Worm (Caenorhabditis elegans) whole organism, L1 larva: Measurements from ENCODE around the gene F58B4.7.
A peak's percentile ranks its signal among the peaks of the same experiment; 100 is the strongest.

Experiments used
- C16A3.4 ChIP-seq: fragments of 150-350 bp; optimal IDR thresholded peaks from 2 replicates; lab custom pipeline; 2014; ENCODE audit warnings: missing biosample characterization, missing genetic modification characterization
- aha-1 ChIP-seq: fragments of 150-350 bp; optimal IDR thresholded peaks from 2 replicates; lab custom pipeline; 2014; ENCODE audit warnings: missing biosample characterization, missing genetic modification characterization
- aly-2 ChIP-seq: fragments of 150-350 bp; optimal IDR thresholded peaks from 2 replicates; lab custom pipeline; 2014; ENCODE audit warnings: missing biosample characterization, missing genetic modification characterization
- ceh-8 ChIP-seq: fragments of 200-800 bp; sonication (Bioruptor generic); optimal IDR thresholded peaks from 2 replicates; lab custom pipeline; 2018; ENCODE audit warnings: mild to moderate bottlenecking, missing genetic modification characterization, moderate library complexity, missing compliant biosample characterization
- ceh-82 ChIP-seq, 3 experiments: fragments of 150-350 bp in 1 of 3; sonication (generic microtip) in 2 of 3; optimal IDR thresholded peaks; 2 replicates each; lab custom pipeline; 2014 to 2017; ENCODE audit warnings: missing biosample characterization in 3 of 3, missing genetic modification characterization in 3 of 3
- ceh-88 ChIP-seq: fragments of 200-800 bp; sonication (Bioruptor generic); IDR thresholded peaks from 2 replicates; pipeline ENCODE4 v1.3.6; 2022; ENCODE audit warnings: missing genetic modification characterization, missing compliant biosample characterization
- ces-1 ChIP-seq: fragments of 150-350 bp; optimal IDR thresholded peaks from 2 replicates; lab custom pipeline; 2014; ENCODE audit warnings: missing biosample characterization, missing genetic modification reagents, missing genetic modification characterization
- dpl-1 ChIP-seq, 3 experiments: fragments of 150-350 bp in 2 of 3; sonication (generic microtip) in 1 of 3; optimal IDR thresholded peaks; 2 replicates each; lab custom pipeline; 2014 to 2017; ENCODE audit warnings: missing biosample characterization in 3 of 3, missing genetic modification characterization in 3 of 3, missing genetic modification reagents in 3 of 3
- efl-1 ChIP-seq, 4 experiments: fragments of 150-350 bp; optimal IDR thresholded peaks in 3 of 4; peaks in 1 of 4; 1 replicate in 1 of 4; 2 replicates in 3 of 4; lab custom pipeline; 2014; ENCODE audit warnings: missing biosample characterization in 2 of 4, missing genetic modification characterization in 2 of 4, missing genetic modification reagents in 2 of 4
- efl-3 ChIP-seq: fragments of 200-800 bp; sonication (Bioruptor generic); optimal IDR thresholded peaks from 2 replicates; lab custom pipeline; 2018; ENCODE audit warnings: mild to moderate bottlenecking, missing genetic modification characterization, missing compliant biosample characterization
- egl-13 ChIP-seq: sonication (generic microtip); optimal IDR thresholded peaks from 2 replicates; lab custom pipeline; 2016; ENCODE audit warnings: missing genotype, missing genetic modification reagents, missing genetic modification characterization, missing compliant biosample characterization
- elt-2 ChIP-seq: sonication (generic microtip); optimal IDR thresholded peaks from 2 replicates; lab custom pipeline; 2016; ENCODE audit warnings: missing genetic modification characterization, mild to moderate bottlenecking, inconsistent platforms, missing compliant biosample characterization, missing genetic modification reagents
- elt-3 ChIP-seq, 6 experiments: fragments of 150-350 bp in 1 of 6; sonication (generic microtip); optimal IDR thresholded peaks; 2 replicates each; lab custom pipeline; 2017 to 2018; ENCODE audit warnings: missing biosample characterization in 6 of 6, missing genetic modification characterization in 6 of 6, inconsistent platforms in 1 of 6
- fkh-10 ChIP-seq: sonication (generic microtip); optimal IDR thresholded peaks from 2 replicates; lab custom pipeline; 2017; ENCODE audit warnings: missing biosample characterization, missing genetic modification reagents, missing genetic modification characterization
- fkh-4 ChIP-seq: sonication (generic microtip); optimal IDR thresholded peaks from 2 replicates; lab custom pipeline; 2016; ENCODE audit warnings: missing compliant biosample characterization, missing genetic modification characterization, borderline replicate concordance
- hpl-2 ChIP-seq: fragments of 150-350 bp; optimal IDR thresholded peaks from 2 replicates; lab custom pipeline; 2014; ENCODE audit warnings: missing biosample characterization, missing genetic modification reagents, missing genetic modification characterization
- irx-1 ChIP-seq: sonication (generic microtip); optimal IDR thresholded peaks from 2 replicates; lab custom pipeline; 2016; ENCODE audit warnings: missing genetic modification characterization, missing compliant biosample characterization
- jun-1 ChIP-seq: fragments of 150-350 bp; optimal IDR thresholded peaks from 2 replicates; lab custom pipeline; 2014; ENCODE audit warnings: missing biosample characterization, missing genetic modification reagents, missing genetic modification characterization
- lin-13 ChIP-seq: fragments of 150-350 bp; optimal IDR thresholded peaks from 2 replicates; lab custom pipeline; 2014; ENCODE audit warnings: missing biosample characterization, missing genetic modification reagents, missing genetic modification characterization
- lin-14 ChIP-seq: fragments of 200-800 bp; sonication (Bioruptor generic); optimal IDR thresholded peaks from 2 replicates; lab custom pipeline; 2018; ENCODE audit warnings: mild to moderate bottlenecking, missing genetic modification characterization, moderate library complexity, missing compliant biosample characterization
- lin-35 ChIP-seq, 2 experiments: fragments of 150-350 bp; optimal IDR thresholded peaks; 2 replicates each; lab custom pipeline; 2014; ENCODE audit warnings: missing biosample characterization in 2 of 2, missing genetic modification characterization in 2 of 2, missing genetic modification reagents in 2 of 2
- lin-39 ChIP-seq: fragments of 150-350 bp; optimal IDR thresholded peaks from 2 replicates; lab custom pipeline; 2014; ENCODE audit warnings: missing biosample characterization, missing genetic modification reagents, missing genetic modification characterization
- mab-9 ChIP-seq: fragments of 200-800 bp; sonication (Bioruptor generic); IDR thresholded peaks from 2 replicates; pipeline ENCODE4 v1.3.6; 2022; ENCODE audit warnings: missing genetic modification reagents, missing genetic modification characterization, missing compliant biosample characterization
- mdl-1 ChIP-seq, 2 experiments: fragments of 150-350 bp; optimal IDR thresholded peaks; 2 replicates each; lab custom pipeline; 2014 to 2017; ENCODE audit warnings: missing biosample characterization in 2 of 2, missing genetic modification characterization in 2 of 2, inconsistent platforms in 1 of 2
- nhr-11 ChIP-seq: fragments of 150-350 bp; optimal IDR thresholded peaks from 2 replicates; lab custom pipeline; 2014; ENCODE audit warnings: missing biosample characterization, missing genetic modification characterization
- nhr-12 ChIP-seq: sonication (generic microtip); optimal IDR thresholded peaks from 2 replicates; lab custom pipeline; 2017; ENCODE audit warnings: missing biosample characterization, missing genetic modification characterization
- nhr-19 ChIP-seq: fragments of 200-800 bp; sonication (Bioruptor generic); conservative IDR thresholded peaks from 2 replicates; pipeline ENCODE4 v1.3.6; 2022; ENCODE audit warnings: missing genetic modification characterization, missing compliant biosample characterization
- nhr-20 ChIP-seq: sonication (generic microtip); optimal IDR thresholded peaks from 2 replicates; lab custom pipeline; 2016; ENCODE audit warnings: mild to moderate bottlenecking, missing genetic modification characterization, missing compliant biosample characterization
- nhr-237 ChIP-seq: fragments of 150-350 bp; optimal IDR thresholded peaks from 2 replicates; lab custom pipeline; 2014; ENCODE audit warnings: missing biosample characterization, missing genetic modification characterization
- nhr-47 ChIP-seq: sonication (generic microtip); optimal IDR thresholded peaks from 2 replicates; lab custom pipeline; 2016; ENCODE audit warnings: mild to moderate bottlenecking, missing genetic modification characterization, moderate library complexity, missing compliant biosample characterization
- nhr-71 ChIP-seq: sonication (generic microtip); optimal IDR thresholded peaks from 2 replicates; lab custom pipeline; 2016; ENCODE audit warnings: mild to moderate bottlenecking, missing genetic modification characterization, moderate library complexity, missing compliant biosample characterization
- nhr-76 ChIP-seq: sonication (generic microtip); optimal IDR thresholded peaks from 2 replicates; lab custom pipeline; 2017; ENCODE audit warnings: missing biosample characterization, missing genetic modification characterization
- nhr-84 ChIP-seq: sonication (generic microtip); optimal IDR thresholded peaks from 2 replicates; lab custom pipeline; 2017; ENCODE audit warnings: missing biosample characterization, missing genetic modification characterization
- nhr-85 ChIP-seq: sonication (generic microtip); peaks from one replicate; lab custom pipeline; 2016; ENCODE audit warnings: missing genetic modification characterization, inconsistent platforms, missing compliant biosample characterization
- nhr-90 ChIP-seq: sonication (generic microtip); optimal IDR thresholded peaks from 2 replicates; lab custom pipeline; 2016; ENCODE audit warnings: mild to moderate bottlenecking, missing genetic modification characterization, missing compliant biosample characterization; ENCODE audit not compliant: poor library complexity
- pag-3 ChIP-seq: sonication (generic microtip); optimal IDR thresholded peaks from 2 replicates; lab custom pipeline; 2017; ENCODE audit warnings: missing genetic modification characterization, mild to moderate bottlenecking, missing compliant biosample characterization, antibody characterized with exemption, borderline replicate concordance; ENCODE audit not compliant: insufficient read depth
- pqm-1 ChIP-seq: sonication (generic microtip); optimal IDR thresholded peaks from 3 replicates; lab custom pipeline; 2017; ENCODE audit warnings: missing biosample characterization, missing genetic modification characterization
- rnt-1 ChIP-seq: sonication (generic microtip); optimal IDR thresholded peaks from 2 replicates; lab custom pipeline; 2016; ENCODE audit warnings: mild to moderate bottlenecking, missing genetic modification characterization, moderate library complexity, missing compliant biosample characterization
- snu-23 ChIP-seq: sonication (generic microtip); optimal IDR thresholded peaks from 2 replicates; lab custom pipeline; 2016; ENCODE audit warnings: missing genetic modification characterization, missing compliant biosample characterization
- sox-4 ChIP-seq: sonication (generic microtip); optimal IDR thresholded peaks from 2 replicates; lab custom pipeline; 2016; ENCODE audit warnings: missing genetic modification characterization, missing compliant biosample characterization
- sptf-1 ChIP-seq: fragments of 150-350 bp; optimal IDR thresholded peaks from 2 replicates; lab custom pipeline; 2014; ENCODE audit warnings: missing biosample characterization, missing genetic modification characterization
- swsn-7 ChIP-seq: sonication (generic microtip); optimal IDR thresholded peaks from 2 replicates; lab custom pipeline; 2016; ENCODE audit warnings: missing genetic modification characterization, missing compliant biosample characterization
- tbx-2 ChIP-seq: sonication (generic microtip); optimal IDR thresholded peaks from 2 replicates; lab custom pipeline; 2016; ENCODE audit warnings: missing genetic modification characterization, missing compliant biosample characterization
- tlp-1 ChIP-seq: fragments of 150-350 bp; optimal IDR thresholded peaks from 2 replicates; lab custom pipeline; 2014; ENCODE audit warnings: missing biosample characterization, missing genetic modification characterization
- unc-30 ChIP-seq: sonication (generic microtip); optimal IDR thresholded peaks from 2 replicates; lab custom pipeline; 2017; ENCODE audit warnings: missing biosample characterization, missing genetic modification characterization
- unc-86 ChIP-seq: sonication (generic microtip); optimal IDR thresholded peaks from 2 replicates; lab custom pipeline; 2016; ENCODE audit warnings: missing genetic modification characterization, missing compliant biosample characterization
- unc-98 ChIP-seq: fragments of 200-800 bp; sonication (Bioruptor generic); IDR thresholded peaks from 2 replicates; pipeline ENCODE4 v1.3.6; 2022; ENCODE audit warnings: missing genetic modification characterization, missing compliant biosample characterization
- vab-15 ChIP-seq: sonication (generic microtip); optimal IDR thresholded peaks from 2 replicates; lab custom pipeline; 2017; ENCODE audit warnings: missing genotype, mild to moderate bottlenecking, missing genetic modification characterization, missing compliant biosample characterization
- zip-4 ChIP-seq: fragments of 200-800 bp; sonication (Bioruptor generic); optimal IDR thresholded peaks from 2 replicates; lab custom pipeline; 2018; ENCODE audit warnings: mild to moderate bottlenecking, missing genetic modification characterization, moderate library complexity, missing compliant biosample characterization
- ztf-11 ChIP-seq, 2 experiments: sonication (generic microtip); optimal IDR thresholded peaks; 2 replicates each; lab custom pipeline; 2016 to 2017; ENCODE audit warnings: missing genetic modification characterization in 2 of 2, missing biosample characterization in 1 of 2, missing compliant biosample characterization in 1 of 2

F58B4.7 gene

DNA sequence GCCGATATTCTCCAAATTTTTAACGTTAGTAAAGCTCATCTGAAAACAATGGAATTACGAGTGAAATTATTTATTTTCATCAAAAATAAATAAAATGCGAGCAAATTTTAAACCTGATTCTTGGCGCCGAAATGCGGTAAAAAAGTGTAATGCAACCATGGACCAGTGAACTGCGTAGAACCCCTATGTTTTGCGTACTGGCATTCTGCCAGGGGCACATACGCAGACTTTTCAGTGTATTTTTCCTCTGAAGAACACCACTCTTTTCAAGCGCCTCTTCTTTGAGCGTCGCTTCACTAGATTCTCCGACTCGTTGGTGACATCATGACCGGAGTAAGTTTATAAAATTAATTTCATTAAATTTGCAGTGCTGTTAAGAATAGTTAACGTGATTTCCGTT lies 42.4 kb upstream of the F58B4.7 start, which contains the start of the genes ctf-4 and eef-1G (continued):
- TF ChIP-seq elt-3 (tag; optimal IDR thresholded peaks at IDR 0.05; lab: Kevin White, UChicago) = peak in 4 of 6 experiments; percentile 30 to 96 (median 94)
- peak; percentile 99 for TF ChIP-seq lin-14 (GFP tag; lab: Kevin White, UChicago)
- peak; percentile 90 for TF ChIP-seq irx-1 (tag; lab: Kevin White, UChicago)
- TF ChIP-seq efl-3 (GFP tag; lab: Kevin White, UChicago) = no peak
- TF ChIP-seq nhr-71 (tag; lab: Kevin White, UChicago) = peak; percentile 98
- TF ChIP-seq nhr-47 (tag; lab: Kevin White, UChicago) = peak; percentile 96
- peak; percentile 74 for TF ChIP-seq vab-15 (tag; lab: Kevin White, UChicago)
- TF ChIP-seq C16A3.4 (tag; lab: Kevin White, UChicago) = peak; percentile 98
- peak; percentile 82 for TF ChIP-seq lin-39 (tag; lab: Kevin White, UChicago)
- TF ChIP-seq elt-2 (tag; lab: Kevin White, UChicago) = peak; percentile 92
- peak; percentile 97 to 99 for TF ChIP-seq lin-35 (GFP tag; optimal IDR thresholded peaks at IDR 0.05; lab: Kevin White, UChicago)
- peak; percentile 80 for TF ChIP-seq fkh-10
- TF ChIP-seq unc-30 (tag; lab: Kevin White, UChicago) = no peak
- TF ChIP-seq nhr-76 = peak; percentile 15
- peak; percentile 91 for TF ChIP-seq unc-86
- no peak for TF ChIP-seq tlp-1 (tag; lab: Kevin White, UChicago)
- TF ChIP-seq aha-1 = peak; percentile 47
- no peak for TF ChIP-seq pqm-1 (tag; lab: Kevin White, UChicago)
- peak; percentile 72 for TF ChIP-seq ceh-8 (GFP tag; lab: Kevin White, UChicago)
- peak in 1 of 2 experiments; percentile 67 for TF ChIP-seq ztf-11 (tag; optimal IDR thresholded peaks at IDR 0.05; lab: Kevin White, UChicago)
- peak in 1 of 2 experiments; percentile 93 for TF ChIP-seq mdl-1 (tag; optimal IDR thresholded peaks at IDR 0.05; lab: Kevin White, UChicago)
- peak; percentile 89 for TF ChIP-seq nhr-237
- TF ChIP-seq nhr-11 (tag; lab: Kevin White, UChicago) = peak; percentile 69
- TF ChIP-seq sptf-1 = no peak
- TF ChIP-seq jun-1 (tag; lab: Kevin White, UChicago) = peak; percentile 91
- no peak for TF ChIP-seq ces-1
- peak; percentile 85 for TF ChIP-seq zip-4 (GFP tag; lab: Kevin White, UChicago)
- peak; percentile 86 for TF ChIP-seq sox-4
- TF ChIP-seq rnt-1 (tag; lab: Kevin White, UChicago) = peak; percentile 96
- TF ChIP-seq unc-98 (GFP tag; lab: Robert Waterston, UW) = peak; percentile 72
- TF ChIP-seq efl-1 (optimal IDR thresholded peaks at IDR 0.05; lab: Kevin White, UChicago) = peak; percentile 96 to 99
- peak; percentile 94 to 99 for TF ChIP-seq efl-1 (GFP tag; optimal IDR thresholded peaks at IDR 0.05 in 1 of 2; lab: Kevin White, UChicago)
- TF ChIP-seq nhr-84 (tag; lab: Kevin White, UChicago) = no peak
- TF ChIP-seq ceh-88 (GFP tag; lab: Robert Waterston, UW) = peak; percentile 85
- TF ChIP-seq lin-13 (GFP tag; lab: Kevin White, UChicago) = peak; percentile 95
- TF ChIP-seq nhr-85 (tag; lab: Kevin White, UChicago) = peak; percentile 98

DNA sequence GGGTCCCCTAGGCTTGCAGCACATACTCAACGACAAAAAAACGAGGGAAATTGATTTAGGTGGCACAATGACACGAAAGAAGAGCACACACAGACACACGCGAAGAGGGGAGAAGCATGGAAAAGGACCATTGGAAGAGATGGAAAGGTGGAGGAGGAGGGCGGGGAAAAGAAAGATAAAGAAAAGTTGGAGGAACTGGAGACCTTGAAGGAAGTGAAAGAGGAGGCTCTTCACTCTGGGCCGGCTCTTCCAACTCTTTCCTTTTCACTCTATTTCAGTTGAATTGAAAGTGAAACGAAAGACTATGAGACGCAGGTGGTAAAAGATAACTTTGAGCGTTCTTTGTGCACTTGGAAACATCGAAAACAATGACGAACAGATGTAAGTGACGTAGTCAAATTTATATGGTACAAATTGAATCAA lies 38.3 kb upstream of the F58B4.7 start:
- peak in 1 of 2 experiments; percentile 18 for TF ChIP-seq ztf-11 (tag; optimal IDR thresholded peaks at IDR 0.05; lab: Kevin White, UChicago)
- peak; percentile 78 for TF ChIP-seq unc-86
- TF ChIP-seq jun-1 (tag; lab: Kevin White, UChicago) = peak; percentile 15
- no peak for TF ChIP-seq nhr-12 (tag; lab: Kevin White, UChicago)
- TF ChIP-seq mab-9 = 0 out of 2 replicates have a peak, but pooled peaks have one; percentile 37
- peak; percentile 81 for TF ChIP-seq tbx-2 (tag; lab: Kevin White, UChicago)
- no peak for TF ChIP-seq hpl-2
- peak; percentile 77 for TF ChIP-seq swsn-7 (tag; lab: Kevin White, UChicago)
- TF ChIP-seq ces-1 = peak; percentile 64
- peak; percentile 5 for TF ChIP-seq pag-3 (tag; lab: Kevin White, UChicago)
- TF ChIP-seq dpl-1 (GFP tag; optimal IDR thresholded peaks at IDR 0.05; lab: Kevin White, UChicago) = peak in 2 of 3 experiments; percentile 23 to 42
- TF ChIP-seq unc-30 (tag; lab: Kevin White, UChicago) = no peak
- peak; percentile 85 for TF ChIP-seq snu-23 (GFP tag; lab: Kevin White, UChicago)
- peak; percentile 9 for TF ChIP-seq nhr-90 (tag; lab: Kevin White, UChicago)
- TF ChIP-seq fkh-4 (tag; lab: Kevin White, UChicago) = peak; percentile 68
- TF ChIP-seq nhr-19 (GFP tag; lab: Robert Waterston, UW) = peak; percentile 99
- peak in 1 of 3 experiments; percentile 25 for TF ChIP-seq ceh-82 (tag; optimal IDR thresholded peaks at IDR 0.05; lab: Kevin White, UChicago)
- peak; percentile 70 for TF ChIP-seq nhr-85 (tag; lab: Kevin White, UChicago)
- TF ChIP-seq aly-2 (tag; lab: Kevin White, UChicago) = no peak
- TF ChIP-seq egl-13 (tag; lab: Kevin White, UChicago) = peak; percentile 44
- TF ChIP-seq nhr-20 (tag; lab: Kevin White, UChicago) = peak; percentile 69
- peak; percentile 42 for TF ChIP-seq rnt-1 (tag; lab: Kevin White, UChicago)
- TF ChIP-seq ceh-88 (GFP tag; lab: Robert Waterston, UW) = no peak
